Fruit fly (Drosophila melanogaster) whole organism, embryonic: Measurements from ENCODE around the gene CG14329.

Experiments used
- CG13287 ChIP-seq: fragments of 200-800 bp; sonication (Bioruptor generic); IDR thresholded peaks from 2 replicates; pipeline ENCODE4 v1.3.6; 2022; ENCODE audit warnings: missing biosample characterization, missing genetic modification characterization; ENCODE audit not compliant: partially characterized antibody
- CG30403 ChIP-seq: fragments of 200-800 bp; sonication (Bioruptor generic); optimal IDR thresholded peaks from 3 replicates; lab custom pipeline; 2016; ENCODE audit warnings: missing biosample characterization, missing genetic modification characterization
- CG7987 ChIP-seq: fragments of 200-800 bp; sonication (Bioruptor generic); optimal IDR thresholded peaks from 2 replicates; lab custom pipeline; 2018; ENCODE audit warnings: missing biosample characterization, mild to moderate bottlenecking, missing genetic modification characterization, moderate library complexity
- nmo ChIP-seq: fragments of 200-800 bp; sonication (Bioruptor generic); optimal IDR thresholded peaks from 2 replicates; lab custom pipeline; 2018; ENCODE audit warnings: missing biosample characterization, mild to moderate bottlenecking, missing genetic modification characterization, moderate library complexity
- wdn ChIP-seq: fragments of 200-800 bp; sonication (Bioruptor generic); IDR thresholded peaks from 2 replicates; pipeline ENCODE4 v1.3.6; 2022; ENCODE audit warnings: missing biosample characterization, missing genetic modification characterization

- no peak for TF ChIP-seq CG30403
- no peak for TF ChIP-seq CG7987
- no peak for TF ChIP-seq wdn (GFP tag; lab: Robert Waterston, UW)
- no peak for TF ChIP-seq nmo (GFP tag; lab: Kevin White, UChicago)
- no peak for TF ChIP-seq CG13287 (GFP tag; lab: Robert Waterston, UW)
These were observed 7.3 kb upstream of the CG14329 start for dm6 chr3R:17601866-17602265.
